Fruit fly (Drosophila melanogaster): ENCODE data around the gene epsilonCOP.
A peak's percentile ranks its signal among the peaks of the same experiment; 100 is the strongest.

epsilonCOP gene

dm6 chr2L:6479226-6479906 lies 9.5 kb upstream of the epsilonCOP start (continued):
- no peak for TF ChIP-seq CG13123 (GFP tag; optimal IDR thresholded peaks at IDR 0.05)
- TF ChIP-seq aop (GFP tag; IDR thresholded peaks at IDR 0.05): no peak
- peak; percentile 47 for TF ChIP-seq bigmax (GFP tag; optimal IDR thresholded peaks at IDR 0.05)
- peak; percentile 18 for TF ChIP-seq unpg (GFP tag; optimal IDR thresholded peaks at IDR 0.05)
- TF ChIP-seq CG11085 (GFP tag; IDR thresholded peaks at IDR 0.05): no peak
- TF ChIP-seq CG7786 (GFP tag; optimal IDR thresholded peaks at IDR 0.05): no peak
- TF ChIP-seq Dll (GFP tag; IDR thresholded peaks at IDR 0.05; ENCODE audit: partially characterized antibody): no peak
- TF ChIP-seq pho (GFP tag; optimal IDR thresholded peaks at IDR 0.05): peak; percentile 19
- TF ChIP-seq dm (GFP tag; optimal IDR thresholded peaks at IDR 0.05): peak; percentile 14
- peak; percentile 9 for TF ChIP-seq ind (GFP tag; optimal IDR thresholded peaks at IDR 0.05)
- no peak for TF ChIP-seq CG17802 (tag; optimal IDR thresholded peaks at IDR 0.05)
- no peak for TF ChIP-seq maf-S (GFP tag; optimal IDR thresholded peaks at IDR 0.05)
- TF ChIP-seq prd (optimal IDR thresholded peaks at IDR 0.05): no peak
- TF ChIP-seq prd (GFP tag; IDR thresholded peaks at IDR 0.05): no peak
- no peak for TF ChIP-seq klu (GFP tag; IDR thresholded peaks at IDR 0.05)
- TF ChIP-seq sna (GFP tag; IDR thresholded peaks at IDR 0.05; ENCODE audit: partially characterized antibody): no peak
- no peak for TF ChIP-seq CG1024 (GFP tag; IDR thresholded peaks at IDR 0.05)
- no peak for TF ChIP-seq oc (tag; optimal IDR thresholded peaks at IDR 0.05)
- no peak for TF ChIP-seq Pdp1 (GFP tag; optimal IDR thresholded peaks at IDR 0.05)
- TF ChIP-seq tio (GFP tag; optimal IDR thresholded peaks at IDR 0.05): no peak
- TF ChIP-seq Fer3 (tag; optimal IDR thresholded peaks at IDR 0.05): peak; percentile 52
- peak; percentile 57 for TF ChIP-seq nau (GFP tag; optimal IDR thresholded peaks at IDR 0.05)
- TF ChIP-seq her (GFP tag; optimal IDR thresholded peaks at IDR 0.05): no peak
- no peak for TF ChIP-seq HLH3B (GFP tag; IDR thresholded peaks at IDR 0.05)
- no peak for TF ChIP-seq CG18011 (GFP tag; optimal IDR thresholded peaks at IDR 0.05)
- no peak for TF ChIP-seq NC2α (GFP tag; optimal IDR thresholded peaks at IDR 0.05)
- TF ChIP-seq NC2β (GFP tag; optimal IDR thresholded peaks at IDR 0.05): peak; percentile 20
- no peak for TF ChIP-seq Antp (GFP tag; optimal IDR thresholded peaks at IDR 0.05)
- TF ChIP-seq Ravus (GFP tag; IDR thresholded peaks at IDR 0.05): no peak
- TF ChIP-seq CG15696 (tag; optimal IDR thresholded peaks at IDR 0.05): peak; percentile 19
- TF ChIP-seq Dref (GFP tag; IDR thresholded peaks at IDR 0.05): no peak
- no peak for TF ChIP-seq sima (GFP tag; optimal IDR thresholded peaks at IDR 0.05)
- TF ChIP-seq eve (GFP tag; optimal IDR thresholded peaks at IDR 0.05): no peak
- TF ChIP-seq NFAT (GFP tag; IDR thresholded peaks at IDR 0.05): peak; percentile 27; the same call in 1 of the 2 replicates
- TF ChIP-seq ttk (GFP tag; IDR thresholded peaks at IDR 0.05): no peak
- no peak for TF ChIP-seq ham (GFP tag; IDR thresholded peaks at IDR 0.05)
- TF ChIP-seq Meics (GFP tag; optimal IDR thresholded peaks at IDR 0.05): peak; percentile 55
- no peak for TF ChIP-seq grn (GFP tag; optimal IDR thresholded peaks at IDR 0.05)
- no peak for TF ChIP-seq repo (GFP tag; optimal IDR thresholded peaks at IDR 0.05)
- TF ChIP-seq org-1 (GFP tag; optimal IDR thresholded peaks at IDR 0.05): peak; percentile 28
- no peak for TF ChIP-seq pum (GFP tag; optimal IDR thresholded peaks at IDR 0.05)
- no peak for TF ChIP-seq ken (GFP tag; IDR thresholded peaks at IDR 0.05)
- TF ChIP-seq BEAF-32 (GFP tag; optimal IDR thresholded peaks at IDR 0.05): no peak
- TF ChIP-seq CG14050 (GFP tag; IDR thresholded peaks at IDR 0.05): no peak
- TF ChIP-seq Hmx (GFP tag; optimal IDR thresholded peaks at IDR 0.05): no peak
- TF ChIP-seq esg (GFP tag; conservative IDR thresholded peaks at IDR 0.05): no peak
- no peak for TF ChIP-seq hth (optimal IDR thresholded peaks at IDR 0.05)
- no peak for TF ChIP-seq CG11560 (tag; IDR thresholded peaks at IDR 0.05)
- TF ChIP-seq lov (optimal IDR thresholded peaks at IDR 0.05): no peak
- TF ChIP-seq lov (GFP tag; IDR thresholded peaks at IDR 0.05): peak; percentile 12; the same call in 1 of the 3 replicates
- no peak for TF ChIP-seq Kr (GFP tag; optimal IDR thresholded peaks at IDR 0.05)
- TF ChIP-seq scrt (GFP tag; optimal IDR thresholded peaks at IDR 0.05): peak; percentile 97

Data from whole organism, embryonic.